Fruit fly (Drosophila melanogaster) whole organism, pupa: ENCODE data around the gene Sras.

Source experiments
- CG12605 ChIP-seq: fragments of 200-800 bp; sonication (Bioruptor generic); IDR thresholded peaks from 2 replicates; pipeline ENCODE4 v1.3.6; 2022; ENCODE audit warnings: missing biosample characterization, missing genetic modification characterization
- CG13204 ChIP-seq: fragments of 200-800 bp; sonication (Bioruptor generic); optimal IDR thresholded peaks from 2 replicates; lab custom pipeline; 2018; ENCODE audit warnings: missing biosample characterization, mild to moderate bottlenecking, missing genetic modification characterization, moderate library complexity
- CG14655 ChIP-seq: fragments of 200-800 bp; sonication (Bioruptor generic); optimal IDR thresholded peaks from 3 replicates; lab custom pipeline; 2017; ENCODE audit warnings: mild to moderate bottlenecking, missing biosample characterization, missing genetic modification reagents, missing genetic modification characterization
- CG15710 ChIP-seq: fragments of 200-800 bp; sonication (Bioruptor generic); optimal IDR thresholded peaks from 2 replicates; lab custom pipeline; 2018; ENCODE audit warnings: missing biosample characterization, mild to moderate bottlenecking, missing genetic modification characterization, moderate library complexity
- CG32121 ChIP-seq: fragments of 200-800 bp; sonication (Bioruptor generic); IDR thresholded peaks from 2 replicates; pipeline ENCODE4 v1.3.6; 2022; ENCODE audit warnings: missing biosample characterization, missing genetic modification characterization
- CG34367 ChIP-seq: fragments of 200-800 bp; sonication (Bioruptor generic); optimal IDR thresholded peaks from 2 replicates; lab custom pipeline; 2018; ENCODE audit warnings: missing biosample characterization, mild to moderate bottlenecking, missing genetic modification characterization
- CG8159 ChIP-seq: fragments of 200-800 bp; sonication (Bioruptor generic); optimal IDR thresholded peaks from 3 replicates; lab custom pipeline; 2018; ENCODE audit warnings: missing biosample characterization, mild to moderate bottlenecking, missing genetic modification characterization, moderate library complexity
- D1 ChIP-seq: fragments of 200-800 bp; sonication (Bioruptor generic); optimal IDR thresholded peaks from 2 replicates; lab custom pipeline; 2018; ENCODE audit warnings: missing biosample characterization, mild to moderate bottlenecking, missing genetic modification characterization, moderate library complexity
- Pif1A ChIP-seq: fragments of 200-800 bp; sonication (Bioruptor generic); optimal IDR thresholded peaks from 3 replicates; lab custom pipeline; 2016; ENCODE audit warnings: missing biosample characterization, missing genetic modification characterization
- Pif1B ChIP-seq: fragments of 200-800 bp; sonication (Bioruptor generic); optimal IDR thresholded peaks from 3 replicates; lab custom pipeline; 2016; ENCODE audit warnings: missing biosample characterization, missing genetic modification characterization
- fd96Ca ChIP-seq: fragments of 200-800 bp; sonication (Bioruptor generic); IDR thresholded peaks from 3 replicates; pipeline ENCODE4 v1.3.6; 2022; ENCODE audit warnings: missing biosample characterization, missing genetic modification characterization

dm6 chr3L:5534253-5534652 is 29.3 kb upstream of the Sras start:
- TF ChIP-seq CG14655 (GFP tag; lab: Kevin White, UChicago) = no peak
- no peak for TF ChIP-seq Pif1B (GFP tag; lab: Kevin White, UChicago)
- no peak for TF ChIP-seq fd96Ca
- no peak for TF ChIP-seq CG8159 (tag; lab: Kevin White, UChicago)
- no peak for TF ChIP-seq CG34367 (tag; lab: Kevin White, UChicago)
- no peak for TF ChIP-seq CG12605 (GFP tag; lab: Robert Waterston, UW)
- TF ChIP-seq CG32121 = no peak
- no peak for TF ChIP-seq CG13204 (GFP tag; lab: Kevin White, UChicago)
- TF ChIP-seq Pif1A (GFP tag; lab: Kevin White, UChicago) = no peak
- no peak for TF ChIP-seq D1 (tag; lab: Kevin White, UChicago)
- no peak for TF ChIP-seq CG15710 (tag; lab: Kevin White, UChicago)
